Fruit fly (Drosophila melanogaster) whole organism, embryonic: ENCODE results near the gene DIP-kappa.
A peak's percentile ranks its signal among the peaks of the same experiment; 100 is the strongest.

Experiments
- CG11695 ChIP-seq: fragments of 200-800 bp; sonication (Bioruptor generic); IDR thresholded peaks from 3 replicates; pipeline ENCODE4 v1.3.6; 2022; ENCODE audit warnings: missing biosample characterization, missing genetic modification characterization
- CG16815 ChIP-seq: fragments of 200-800 bp; sonication (Bioruptor generic); optimal IDR thresholded peaks from 3 replicates; lab custom pipeline; 2017; ENCODE audit warnings: missing biosample characterization, mild to moderate bottlenecking, missing genetic modification characterization
- CG17802 ChIP-seq: fragments of 200-800 bp; sonication (Bioruptor generic); optimal IDR thresholded peaks from 2 replicates; lab custom pipeline; 2018; ENCODE audit warnings: missing biosample characterization, mild to moderate bottlenecking, missing genetic modification characterization, moderate library complexity
- CG33213 ChIP-seq: fragments of 200-800 bp; sonication (Bioruptor generic); optimal IDR thresholded peaks from 3 replicates; lab custom pipeline; 2016; ENCODE audit warnings: missing biosample characterization, missing genetic modification characterization
- CG6254 ChIP-seq: fragments of 200-800 bp; sonication (Bioruptor generic); optimal IDR thresholded peaks from 3 replicates; lab custom pipeline; 2017; ENCODE audit warnings: mild to moderate bottlenecking, missing biosample characterization, missing genetic modification reagents, missing genetic modification characterization
- CG7987 ChIP-seq: fragments of 200-800 bp; sonication (Bioruptor generic); optimal IDR thresholded peaks from 2 replicates; lab custom pipeline; 2018; ENCODE audit warnings: missing biosample characterization, mild to moderate bottlenecking, missing genetic modification characterization, moderate library complexity
- CG8359 ChIP-seq: fragments of 200-800 bp; sonication (Bioruptor generic); optimal IDR thresholded peaks from 2 replicates; lab custom pipeline; 2017; ENCODE audit warnings: missing biosample characterization, mild to moderate bottlenecking, missing genetic modification characterization, borderline replicate concordance
- CG8924 ChIP-seq: fragments of 200-800 bp; optimal IDR thresholded peaks from 3 replicates; lab custom pipeline; 2019; ENCODE audit warnings: missing biosample characterization, mild to moderate bottlenecking, missing genetic modification characterization, moderate library complexity
- CG9876 ChIP-seq: fragments of 200-800 bp; sonication (Bioruptor generic); optimal IDR thresholded peaks from 2 replicates; lab custom pipeline; 2016; ENCODE audit warnings: missing biosample characterization, missing genetic modification characterization
- Doc2 ChIP-seq: fragments of 200-800 bp; sonication (Bioruptor generic); IDR thresholded peaks from 2 replicates; pipeline ENCODE4 v1.3.6; 2022; ENCODE audit warnings: missing biosample characterization, missing genetic modification characterization
- Doc3 ChIP-seq: fragments of 200-800 bp; sonication (Bioruptor generic); IDR thresholded peaks from 3 replicates; pipeline ENCODE4 v1.3.6; 2022; ENCODE audit warnings: missing biosample characterization, missing genetic modification characterization; ENCODE audit not compliant: partially characterized antibody
- E2f2 ChIP-seq: fragments of 200-800 bp; sonication (Bioruptor generic); IDR thresholded peaks from 2 replicates; pipeline ENCODE4 v1.3.6; 2022; ENCODE audit warnings: missing biosample characterization, missing genetic modification characterization
- Jarid2 ChIP-seq: fragments of 200-800 bp; sonication (Bioruptor generic); optimal IDR thresholded peaks from 3 replicates; lab custom pipeline; 2017; ENCODE audit warnings: mild to moderate bottlenecking, missing biosample characterization, missing genetic modification reagents, missing genetic modification characterization
- Lim3 ChIP-seq: fragments of 200-800 bp; sonication (Bioruptor generic); IDR thresholded peaks from 2 replicates; pipeline ENCODE4 v1.3.6; 2022; ENCODE audit warnings: missing biosample characterization, missing genetic modification characterization
- MBD-R2 ChIP-seq: fragments of 200-800 bp; sonication (Bioruptor generic); IDR thresholded peaks from 2 replicates; pipeline ENCODE4 v1.3.6; 2022; ENCODE audit warnings: missing biosample characterization, missing genetic modification characterization
- Xrp1 ChIP-seq: fragments of 200-800 bp; sonication (Bioruptor generic); IDR thresholded peaks from 2 replicates; pipeline ENCODE4 v1.3.6; 2022; ENCODE audit warnings: missing biosample characterization, missing genetic modification characterization
- cg ChIP-seq: fragments of 200-800 bp; sonication (Bioruptor generic); optimal IDR thresholded peaks from 3 replicates; lab custom pipeline; 2019; ENCODE audit warnings: missing biosample characterization, mild to moderate bottlenecking, missing genetic modification characterization, moderate library complexity
- her ChIP-seq: fragments of 200-800 bp; sonication (Bioruptor generic); optimal IDR thresholded peaks from 2 replicates; lab custom pipeline; 2016; ENCODE audit warnings: missing biosample characterization, missing genetic modification characterization
- kni ChIP-seq: fragments of 200-800 bp; sonication (Bioruptor generic); optimal IDR thresholded peaks from 3 replicates; lab custom pipeline; 2017; ENCODE audit warnings: mild to moderate bottlenecking, missing biosample characterization, missing genetic modification reagents, missing genetic modification characterization
- nerfin-2 ChIP-seq: fragments of 200-800 bp; sonication (Bioruptor generic); IDR thresholded peaks from 2 replicates; pipeline ENCODE4 v1.3.6; 2022; ENCODE audit warnings: missing biosample characterization, missing genetic modification characterization; ENCODE audit not compliant: partially characterized antibody
- salm ChIP-seq: fragments of 200-800 bp; sonication (Bioruptor generic); optimal IDR thresholded peaks from 2 replicates; lab custom pipeline; 2018; ENCODE audit warnings: missing biosample characterization, mild to moderate bottlenecking, missing genetic modification characterization
- sens ChIP-seq: fragments of 200-800 bp; sonication (Bioruptor generic); peaks from one replicate; lab custom pipeline; 2016; ENCODE audit warnings: missing biosample characterization, missing genetic modification characterization
- zfh2 ChIP-seq: fragments of 200-800 bp; sonication (Bioruptor generic); optimal IDR thresholded peaks from 2 replicates; lab custom pipeline; 2016; ENCODE audit warnings: missing biosample characterization, missing genetic modification characterization

The DIP-kappa gene

dm6 chr2L:13640502-13640949 lies 76.6 kb downstream of the DIP-kappa start (continued):
- TF ChIP-seq Xrp1 (GFP tag; lab: Robert Waterston, UW) (0 out of 2 replicates have a peak, but pooled peaks have one; percentile 15), CG16815 (GFP tag; lab: Kevin White, UChicago) (no peak), her (GFP tag; lab: Kevin White, UChicago) (no peak), Doc3 (GFP tag; lab: Robert Waterston, UW) (no peak), cg (GFP tag; lab: Kevin White, UChicago) (no peak), Lim3 (GFP tag; lab: Robert Waterston, UW) (no peak), Jarid2 (GFP tag; lab: Kevin White, UChicago) (no peak), CG33213 (GFP tag; lab: Kevin White, UChicago) (no peak), MBD-R2 (GFP tag; lab: Robert Waterston, UW) (no peak), Doc2 (no peak), salm (tag; lab: Kevin White, UChicago) (no peak), CG6254 (peak; percentile 3), E2f2 (GFP tag; lab: Robert Waterston, UW) (no peak), CG7987 (GFP tag; lab: Kevin White, UChicago) (no peak), zfh2 (no peak), CG17802 (tag; lab: Kevin White, UChicago) (no peak), kni (GFP tag; lab: Kevin White, UChicago) (no peak), nerfin-2 (no peak), sens (GFP tag; lab: Kevin White, UChicago) (peak; percentile 61), CG9876 (GFP tag; lab: Kevin White, UChicago) (no peak), CG11695 (GFP tag; lab: Robert Waterston, UW) (no peak)

dm6 chr2L:13629943-13630342 lies 87.2 kb downstream of the DIP-kappa start:
- peak; percentile 95 for TF ChIP-seq CG8359 (GFP tag; lab: Kevin White, UChicago)
- TF ChIP-seq CG8924: no peak
- TF ChIP-seq sens (GFP tag; lab: Kevin White, UChicago): peak; percentile 21
- TF ChIP-seq, all 482 proteins: peak for 2
